Worm (Caenorhabditis elegans): ENCODE data around the gene cest-25.
A peak's percentile ranks its signal among the peaks of the same experiment; 100 is the strongest.

The cest-25 gene

DNA sequence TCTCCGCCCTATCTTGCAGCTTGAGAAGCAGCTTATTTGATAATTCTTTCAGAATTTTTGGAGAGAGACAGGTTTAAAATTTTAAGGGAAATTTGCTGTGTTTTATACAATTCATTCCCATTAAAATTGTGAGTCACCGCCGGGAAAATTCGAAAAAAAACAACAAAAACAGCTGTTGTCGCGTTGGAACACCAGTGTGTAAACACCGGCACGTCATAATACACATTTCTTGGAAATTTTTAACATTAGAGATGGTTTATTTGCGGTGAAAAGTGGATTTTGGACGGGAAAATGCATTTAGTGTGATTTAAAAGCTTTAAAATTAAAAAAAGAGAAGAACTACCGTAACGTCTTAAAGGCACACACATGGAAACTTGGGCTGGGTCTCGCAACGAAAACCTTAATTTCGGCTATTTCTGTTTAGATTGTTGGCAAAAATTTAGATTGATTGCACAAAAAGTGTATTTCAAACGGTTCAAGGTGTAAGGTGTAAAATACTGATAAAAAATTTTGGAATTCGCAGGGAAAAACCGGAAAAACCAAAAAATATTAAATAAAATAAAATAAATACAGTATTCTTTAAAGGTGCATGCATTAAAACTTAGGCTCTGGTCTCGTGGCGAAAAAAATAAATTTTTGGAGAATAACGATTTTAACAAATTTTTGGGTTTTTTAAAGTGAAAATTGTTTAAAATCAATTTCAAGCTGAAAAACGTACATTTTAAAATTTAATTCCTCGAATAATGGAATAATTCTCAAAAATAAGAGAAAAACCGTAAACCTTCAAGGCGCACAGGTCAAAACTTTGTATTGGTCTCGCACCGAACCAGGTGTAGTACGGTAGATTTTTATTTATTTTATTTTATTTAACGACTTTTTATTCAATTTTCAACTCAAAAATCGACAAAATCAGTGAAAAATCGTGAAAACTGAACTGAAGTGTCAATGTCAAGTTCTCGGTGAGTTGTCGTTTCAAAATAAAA, 13.8 kb downstream of the cest-25 start, which contains the start of gene cosa-1 (continued):
- no peak for TF ChIP-seq C06A6.2 (GFP tag; conservative IDR thresholded peaks at IDR 0.05)
- TF ChIP-seq hmg-1.2 (GFP tag; IDR thresholded peaks at IDR 0.05): no peak; the same call in 1 of the 2 replicates
- TF ChIP-seq snpc-3.4 (tag; optimal IDR thresholded peaks at IDR 0.05): no peak
- no peak for TF ChIP-seq lin-26 (GFP tag; IDR thresholded peaks at IDR 0.05)
- peak; percentile 78 for TF ChIP-seq madf-8 (GFP tag; conservative IDR thresholded peaks at IDR 0.05)
- no peak for TF ChIP-seq gei-17 (GFP tag; optimal IDR thresholded peaks at IDR 0.05)
- no peak for TF ChIP-seq akir-1 (GFP tag; optimal IDR thresholded peaks at IDR 0.05)
- no peak for TF ChIP-seq B0019.2 (GFP tag; conservative IDR thresholded peaks at IDR 0.05)
- no peak for TF ChIP-seq lir-1 (GFP tag; conservative IDR thresholded peaks at IDR 0.05)
- TF ChIP-seq F10E7.11 (tag; optimal IDR thresholded peaks at IDR 0.05): no peak
- TF ChIP-seq nhr-80 (tag; optimal IDR thresholded peaks at IDR 0.05): no peak
- no peak for TF ChIP-seq egl-18 (GFP tag; IDR thresholded peaks at IDR 0.05)
- TF ChIP-seq attf-5 (GFP tag; optimal IDR thresholded peaks at IDR 0.05): no peak
- TF ChIP-seq rpc-1 (optimal IDR thresholded peaks at IDR 0.05): no peak
- peak; percentile 2 for TF ChIP-seq rpc-1 (tag; optimal IDR thresholded peaks at IDR 0.05)
- TF ChIP-seq ceh-40 (GFP tag; IDR thresholded peaks at IDR 0.05): no peak
- peak; percentile 20 for TF ChIP-seq tlf-1 (GFP tag; optimal IDR thresholded peaks at IDR 0.05)
- TF ChIP-seq F33H1.4 (GFP tag; IDR thresholded peaks at IDR 0.05): peak; percentile 93
- no peak for TF ChIP-seq let-526 (GFP tag; IDR thresholded peaks at IDR 0.05)
- TF ChIP-seq mel-28 (tag; optimal IDR thresholded peaks at IDR 0.05; ENCODE audit: borderline replicate concordance): no peak
- no peak for TF ChIP-seq ceh-58 (GFP tag; IDR thresholded peaks at IDR 0.05)
- no peak for TF ChIP-seq ztf-25 (GFP tag; IDR thresholded peaks at IDR 0.05)
- TF ChIP-seq attf-6 (GFP tag; IDR thresholded peaks at IDR 0.05): no peak
- no peak for TF ChIP-seq ztf-18 (tag; optimal IDR thresholded peaks at IDR 0.05)
- TF ChIP-seq Y79H2A.3 (GFP tag; conservative IDR thresholded peaks at IDR 0.05): no peak
- TF ChIP-seq lag-1 (GFP tag; IDR thresholded peaks at IDR 0.05): no peak
- TF ChIP-seq pbrm-1 (GFP tag; IDR thresholded peaks at IDR 0.05): no peak
- TF ChIP-seq F52B5.7 (tag; optimal IDR thresholded peaks at IDR 0.05): no peak
- TF ChIP-seq C17E4.6 (GFP tag; IDR thresholded peaks at IDR 0.05): no peak
- TF ChIP-seq xnd-1 (tag; optimal IDR thresholded peaks at IDR 0.05): peak; percentile 98
- TF ChIP-seq unc-62 (GFP tag; optimal IDR thresholded peaks at IDR 0.05): no peak
- no peak for TF ChIP-seq ceh-100 (GFP tag; IDR thresholded peaks at IDR 0.05)
- TF ChIP-seq chd-7 (tag; optimal IDR thresholded peaks at IDR 0.05): no peak
- peak; percentile 75; the same call in 1 of the 2 replicates for TF ChIP-seq ceh-91 (GFP tag; IDR thresholded peaks at IDR 0.05)
- no peak for TF ChIP-seq somi-1 (GFP tag; optimal IDR thresholded peaks at IDR 0.05)
- no peak for TF ChIP-seq ekl-4 (GFP tag; IDR thresholded peaks at IDR 0.05)
- TF ChIP-seq T07F8.4 (tag; optimal IDR thresholded peaks at IDR 0.05): no peak
- TF ChIP-seq ZK185.1 (tag; optimal IDR thresholded peaks at IDR 0.05; ENCODE audit: poor library complexity, severe bottlenecking): no peak
- TF ChIP-seq egl-44 (GFP tag; IDR thresholded peaks at IDR 0.05): no peak
- peak; percentile 62; the same call in 1 of the 2 replicates for TF ChIP-seq dox-1 (GFP tag; IDR thresholded peaks at IDR 0.05)
- peak; percentile 99 for TF ChIP-seq lsl-1 (GFP tag; optimal IDR thresholded peaks at IDR 0.05)
- TF ChIP-seq zim-3 (tag; optimal IDR thresholded peaks at IDR 0.05): no peak
- no peak for TF ChIP-seq Y95B8A.8 (GFP tag; IDR thresholded peaks at IDR 0.05)
- TF ChIP-seq repo-1 (tag; optimal IDR thresholded peaks at IDR 0.05): no peak
- TF ChIP-seq Y53G8AR.9 (GFP tag; conservative IDR thresholded peaks at IDR 0.05): no peak
- no peak for TF ChIP-seq atf-7 (tag; optimal IDR thresholded peaks at IDR 0.05)
- TF ChIP-seq attf-3 (GFP tag; conservative IDR thresholded peaks at IDR 0.05): 0 out of 2 replicates have a peak, but pooled peaks have one; percentile 10
- peak; percentile 37 for TF ChIP-seq efl-1 (GFP tag; optimal IDR thresholded peaks at IDR 0.05)
